Worm (Caenorhabditis elegans): ENCODE results near the gene W04G3.10.
A peak's percentile ranks its signal among the peaks of the same experiment; 100 is the strongest.

W04G3.10 gene

ce11 chrX:11093985-11094593, 16.0 kb upstream of the W04G3.10 start (continued):
- TF ChIP-seq R02D3.7 (tag; optimal IDR thresholded peaks at IDR 0.05) (peak; percentile 89), ceh-82 (tag; optimal IDR thresholded peaks at IDR 0.05) (peak; percentile 99)

- no peak for TF ChIP-seq ceh-82 (tag; optimal IDR thresholded peaks at IDR 0.05)
- no peak for TF ChIP-seq mbf-1 (tag; optimal IDR thresholded peaks at IDR 0.05)
- TF ChIP-seq nhr-23 (tag; optimal IDR thresholded peaks at IDR 0.05): no peak
- no peak for TF ChIP-seq gmeb-1 (tag; optimal IDR thresholded peaks at IDR 0.05)
- TF ChIP-seq skn-1 (tag; optimal IDR thresholded peaks at IDR 0.05): no peak
- TF ChIP-seq nhr-129 (tag; optimal IDR thresholded peaks at IDR 0.05): no peak
- no peak for TF ChIP-seq ztf-1 (GFP tag; conservative IDR thresholded peaks at IDR 0.05)
- no peak for TF ChIP-seq zag-1 (tag; optimal IDR thresholded peaks at IDR 0.05)
- TF ChIP-seq dmd-4 (tag; optimal IDR thresholded peaks at IDR 0.05): no peak
- no peak for TF ChIP-seq nhr-6 (tag; optimal IDR thresholded peaks at IDR 0.05)
- no peak for TF ChIP-seq unc-62 (GFP tag; optimal IDR thresholded peaks at IDR 0.05)
- TF ChIP-seq ama-1 (optimal IDR thresholded peaks at IDR 0.05): no peak
- TF ChIP-seq snpc-4 (tag; optimal IDR thresholded peaks at IDR 0.05): no peak
- TF ChIP-seq R02D3.7 (tag; optimal IDR thresholded peaks at IDR 0.05): no peak
Observed at ce11 chrX:11088952-11089351, 10.9 kb upstream of the W04G3.10 start, which contains the start of gene W04G3.11. Gene W04G3.11, plus strand, starts transcription at chrX:11089195.

- TF ChIP-seq ceh-82 (tag; optimal IDR thresholded peaks at IDR 0.05) (no peak), ceh-16 (tag; optimal IDR thresholded peaks at IDR 0.05) (no peak), alr-1 (tag; optimal IDR thresholded peaks at IDR 0.05) (no peak), nhr-77 (tag; optimal IDR thresholded peaks at IDR 0.05) (no peak), unc-39 (tag; optimal IDR thresholded peaks at IDR 0.05) (no peak), elt-1 (tag; optimal IDR thresholded peaks at IDR 0.05) (no peak), lin-11 (tag; optimal IDR thresholded peaks at IDR 0.05) (no peak), nhr-25 (tag; optimal IDR thresholded peaks at IDR 0.05) (no peak), nhr-23 (tag; optimal IDR thresholded peaks at IDR 0.05) (no peak)
Observed at ce11 chrX:11085162-11085561, 7.1 kb upstream of the W04G3.10 start, which contains the start of gene W04G3.7. Gene W04G3.7, minus strand, starts transcription at chrX:11085262.

ce11 chrX:11080170-11080728, 2.2 kb upstream of the W04G3.10 start, which contains the start of gene sulp-7:
Gene sulp-7, plus strand, starts transcription at chrX:11080678.
- TF ChIP-seq fos-1 (tag; optimal IDR thresholded peaks at IDR 0.05): no peak
- no peak for TF ChIP-seq elt-3 (tag; optimal IDR thresholded peaks at IDR 0.05)
- TF ChIP-seq C34F6.9 (tag; optimal IDR thresholded peaks at IDR 0.05): peak; percentile 15
- peak; percentile 44 for TF ChIP-seq crh-2 (tag; optimal IDR thresholded peaks at IDR 0.05)
- peak; percentile 43 for TF ChIP-seq nhr-129 (tag; optimal IDR thresholded peaks at IDR 0.05)

- TF ChIP-seq nhr-10 (tag; optimal IDR thresholded peaks at IDR 0.05) (no peak), snpc-4 (tag; optimal IDR thresholded peaks at IDR 0.05) (no peak), lsy-2 (tag; optimal IDR thresholded peaks at IDR 0.05) (no peak), egl-27 (tag; optimal IDR thresholded peaks at IDR 0.05) (no peak), unc-39 (tag; optimal IDR thresholded peaks at IDR 0.05) (no peak), nhr-6 (tag; optimal IDR thresholded peaks at IDR 0.05) (no peak), sma-9 (GFP tag; optimal IDR thresholded peaks at IDR 0.05) (no peak), sma-9 (tag; optimal IDR thresholded peaks at IDR 0.05) (no peak), lin-11 (tag; optimal IDR thresholded peaks at IDR 0.05) (no peak), dmd-4 (tag; optimal IDR thresholded peaks at IDR 0.05) (no peak), fos-1 (tag; optimal IDR thresholded peaks at IDR 0.05) (no peak), crh-2 (tag; optimal IDR thresholded peaks at IDR 0.05) (no peak), gmeb-1 (tag; optimal IDR thresholded peaks at IDR 0.05) (no peak), alr-1 (tag; optimal IDR thresholded peaks at IDR 0.05) (no peak)
Observed at ce11 chrX:11079667-11080066, 1.6 kb upstream of the W04G3.10 start, which contains the start of gene W04G3.13. Gene W04G3.13, minus strand, starts transcription at chrX:11079767.

ce11 chrX:11076491-11076890, 1.6 kb downstream of the W04G3.10 start, which contains the start of gene W04G3.12:
Gene W04G3.12, minus strand, starts transcription at chrX:11076801.
- TF ChIP-seq aly-2 (tag; optimal IDR thresholded peaks at IDR 0.05) (no peak), R02D3.7 (tag; optimal IDR thresholded peaks at IDR 0.05) (no peak), unc-62 (GFP tag; optimal IDR thresholded peaks at IDR 0.05) (no peak), ztf-11 (tag; optimal IDR thresholded peaks at IDR 0.05) (no peak), fos-1 (tag; optimal IDR thresholded peaks at IDR 0.05) (no peak), zag-1 (tag; optimal IDR thresholded peaks at IDR 0.05) (no peak), gmeb-1 (tag; optimal IDR thresholded peaks at IDR 0.05) (no peak), nhr-23 (tag; optimal IDR thresholded peaks at IDR 0.05) (no peak)

Data from whole organism, L2 larva.